Worm (Caenorhabditis elegans) whole organism, L1 larva: ENCODE measurements around the gene srj-57.
A peak's percentile ranks its signal among the peaks of the same experiment; 100 is the strongest.

Source experiments
- F16B12.6 ChIP-seq: fragments of 150-350 bp; optimal IDR thresholded peaks from 2 replicates; lab custom pipeline; 2014; ENCODE audit warnings: missing biosample characterization, missing genetic modification characterization
- ceh-8 ChIP-seq: fragments of 200-800 bp; sonication (Bioruptor generic); optimal IDR thresholded peaks from 2 replicates; lab custom pipeline; 2018; ENCODE audit warnings: mild to moderate bottlenecking, missing genetic modification characterization, moderate library complexity, missing compliant biosample characterization
- lir-3 ChIP-seq: sonication (generic microtip); optimal IDR thresholded peaks from 2 replicates; lab custom pipeline; 2016; ENCODE audit warnings: mild to moderate bottlenecking, missing genetic modification characterization, moderate library complexity, missing compliant biosample characterization; ENCODE audit not compliant: poor library complexity
- lsy-2 ChIP-seq, 2 experiments: fragments of 150-350 bp; optimal IDR thresholded peaks; 2 replicates each; lab custom pipeline; 2014; ENCODE audit warnings: missing biosample characterization in 2 of 2, missing genetic modification characterization in 2 of 2
- nhr-71 ChIP-seq: sonication (generic microtip); optimal IDR thresholded peaks from 2 replicates; lab custom pipeline; 2016; ENCODE audit warnings: mild to moderate bottlenecking, missing genetic modification characterization, moderate library complexity, missing compliant biosample characterization

ce11 chrV:2809443-2809842 is 45.9 kb downstream of the srj-57 start:
- TF ChIP-seq F16B12.6 (tag; lab: Kevin White, UChicago): no peak
- TF ChIP-seq lsy-2 (tag; optimal IDR thresholded peaks at IDR 0.05; lab: Kevin White, UChicago): no peak
- no peak for TF ChIP-seq lir-3 (tag; lab: Kevin White, UChicago)
- TF ChIP-seq nhr-71 (tag; lab: Kevin White, UChicago): peak; percentile 34
- no peak for TF ChIP-seq ceh-8
